Worm (Caenorhabditis elegans) whole organism, L1 larva: ENCODE measurements around the gene F54D5.17.

Experiments used
- blmp-1 ChIP-seq: fragments of 150-350 bp; optimal IDR thresholded peaks from 2 replicates; lab custom pipeline; 2014; ENCODE audit warnings: missing biosample characterization, missing genetic modification characterization
- hlh-17 ChIP-seq: fragments of 200-800 bp; sonication (Bioruptor generic); optimal IDR thresholded peaks from 2 replicates; lab custom pipeline; 2018; ENCODE audit warnings: missing genetic modification characterization, mild to moderate bottlenecking, missing compliant biosample characterization, moderate library complexity, borderline replicate concordance
- jun-1 ChIP-seq: fragments of 150-350 bp; optimal IDR thresholded peaks from 2 replicates; lab custom pipeline; 2014; ENCODE audit warnings: missing biosample characterization, missing genetic modification reagents, missing genetic modification characterization
- mep-1 ChIP-seq: fragments of 150-350 bp; optimal IDR thresholded peaks from 2 replicates; lab custom pipeline; 2014; ENCODE audit warnings: missing biosample characterization, missing genetic modification characterization
- nhr-76 ChIP-seq: sonication (generic microtip); optimal IDR thresholded peaks from 2 replicates; lab custom pipeline; 2017; ENCODE audit warnings: missing biosample characterization, missing genetic modification characterization
- nhr-90 ChIP-seq: sonication (generic microtip); optimal IDR thresholded peaks from 2 replicates; lab custom pipeline; 2016; ENCODE audit warnings: mild to moderate bottlenecking, missing genetic modification characterization, missing compliant biosample characterization; ENCODE audit not compliant: poor library complexity
- pag-3 ChIP-seq: sonication (generic microtip); optimal IDR thresholded peaks from 2 replicates; lab custom pipeline; 2017; ENCODE audit warnings: missing genetic modification characterization, mild to moderate bottlenecking, missing compliant biosample characterization, antibody characterized with exemption, borderline replicate concordance; ENCODE audit not compliant: insufficient read depth
- snpc-4 ChIP-seq: fragments of 150-350 bp; optimal IDR thresholded peaks from 2 replicates; lab custom pipeline; 2014; ENCODE audit warnings: missing biosample characterization, missing genetic modification characterization
- zag-1 ChIP-seq: fragments of 150-350 bp; optimal IDR thresholded peaks from 2 replicates; lab custom pipeline; 2014; ENCODE audit warnings: missing biosample characterization, missing genetic modification characterization

DNA sequence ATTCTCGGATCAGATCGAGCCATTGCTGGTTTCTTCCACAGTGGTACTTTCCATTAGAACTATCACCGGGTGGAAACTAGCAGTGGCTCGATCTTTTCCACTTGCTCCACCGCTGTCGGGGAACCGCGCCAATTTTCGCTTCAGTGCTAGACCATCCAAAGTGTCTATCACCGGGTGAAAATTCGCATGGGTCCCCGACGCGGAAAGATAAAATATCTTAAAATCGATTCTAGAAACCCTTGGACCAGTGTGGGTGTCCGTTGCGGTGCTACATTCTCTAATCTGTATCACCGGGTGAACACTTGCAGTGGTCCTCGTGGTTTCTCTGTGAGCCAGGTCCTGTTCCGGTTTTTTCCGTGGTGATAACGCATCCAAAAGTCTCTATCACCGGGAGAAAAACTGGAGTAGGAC lies 18.8 kb upstream of the F54D5.17 start:
- TF ChIP-seq nhr-90 = no peak
- no peak for TF ChIP-seq blmp-1 (tag; lab: Kevin White, UChicago)
- TF ChIP-seq hlh-17 = no peak
- no peak for TF ChIP-seq zag-1
- no peak for TF ChIP-seq nhr-76
- TF ChIP-seq pag-3 (tag; lab: Kevin White, UChicago) = no peak
- TF ChIP-seq snpc-4 (tag; lab: Kevin White, UChicago) = no peak
- no peak for TF ChIP-seq jun-1 (tag; lab: Kevin White, UChicago)
- no peak for TF ChIP-seq mep-1 (tag; lab: Kevin White, UChicago)
